Fruit fly (Drosophila melanogaster): Measurements from ENCODE around the gene CG15370.

Gene CG15370

dm6 chrX:9272830-9273507 lies 47.7 kb downstream of the CG15370 start, which contains the start of the genes Cfp1 and Aladin (continued):
- TF ChIP-seq trem (tag; optimal IDR thresholded peaks at IDR 0.05) (peak; percentile 13), wor (GFP tag; IDR thresholded peaks at IDR 0.05) (no peak), gce (GFP tag; IDR thresholded peaks at IDR 0.05) (no peak), sc (optimal IDR thresholded peaks at IDR 0.05) (no peak), sc (GFP tag; optimal IDR thresholded peaks at IDR 0.05) (no peak), aop (GFP tag; IDR thresholded peaks at IDR 0.05) (no peak), CG10959 (GFP tag; IDR thresholded peaks at IDR 0.05) (no peak), CG12236 (GFP tag; optimal IDR thresholded peaks at IDR 0.05) (no peak), CG7556 (GFP tag; optimal IDR thresholded peaks at IDR 0.05) (no peak), CG30020 (tag; optimal IDR thresholded peaks at IDR 0.05) (peak; percentile 27), MESR4 (GFP tag; optimal IDR thresholded peaks at IDR 0.05) (peak; percentile 55), CG16813 (GFP tag; IDR thresholded peaks at IDR 0.05; ENCODE audit: partially characterized antibody) (peak; percentile 59; the same call in 2 of the 3 replicates), CG4404 (GFP tag; IDR thresholded peaks at IDR 0.05) (no peak), CG10321 (GFP tag; IDR thresholded peaks at IDR 0.05) (no peak), Awh (GFP tag; IDR thresholded peaks at IDR 0.05) (no peak), CG7372 (GFP tag; IDR thresholded peaks at IDR 0.05) (no peak), p53 (GFP tag; optimal IDR thresholded peaks at IDR 0.05) (no peak), CG18011 (GFP tag; optimal IDR thresholded peaks at IDR 0.05) (no peak), slp2 (GFP tag; optimal IDR thresholded peaks at IDR 0.05) (no peak), Nf-YB (GFP tag; optimal IDR thresholded peaks at IDR 0.05) (no peak), CG6813 (GFP tag; optimal IDR thresholded peaks at IDR 0.05) (no peak), dan (GFP tag; IDR thresholded peaks at IDR 0.05) (no peak), HmgZ (tag; optimal IDR thresholded peaks at IDR 0.05) (no peak), ci (GFP tag; IDR thresholded peaks at IDR 0.05) (no peak), CG6254 (GFP tag; optimal IDR thresholded peaks at IDR 0.05) (no peak), Dref (GFP tag; IDR thresholded peaks at IDR 0.05) (peak; percentile 61), mam (GFP tag; optimal IDR thresholded peaks at IDR 0.05) (no peak), tup (GFP tag; optimal IDR thresholded peaks at IDR 0.05) (no peak), CG6791 (GFP tag; IDR thresholded peaks at IDR 0.05; ENCODE audit: partially characterized antibody) (peak; percentile 40; the same call in 1 of the 3 replicates), NC2β (GFP tag; optimal IDR thresholded peaks at IDR 0.05) (no peak), ems (GFP tag; optimal IDR thresholded peaks at IDR 0.05) (no peak), CG10267 (tag; optimal IDR thresholded peaks at IDR 0.05) (peak; percentile 13), nmo (GFP tag; optimal IDR thresholded peaks at IDR 0.05) (peak; percentile 23), CG11247 (GFP tag; IDR thresholded peaks at IDR 0.05) (no peak), crp (GFP tag; optimal IDR thresholded peaks at IDR 0.05) (no peak), Opbp (GFP tag; IDR thresholded peaks at IDR 0.05; ENCODE audit: partially characterized antibody) (peak; percentile 50; the same call in 2 of the 3 replicates), tio (GFP tag; optimal IDR thresholded peaks at IDR 0.05) (no peak), B-H2 (GFP tag; optimal IDR thresholded peaks at IDR 0.05) (no peak), ewg (GFP tag; optimal IDR thresholded peaks at IDR 0.05) (no peak), bowl (GFP tag; IDR thresholded peaks at IDR 0.05) (no peak), ara (GFP tag; IDR thresholded peaks at IDR 0.05) (no peak), CG18476 (GFP tag; optimal IDR thresholded peaks at IDR 0.05) (no peak), CG12391 (tag; optimal IDR thresholded peaks at IDR 0.05) (no peak), slbo (GFP tag; IDR thresholded peaks at IDR 0.05) (no peak), CG14710 (tag; optimal IDR thresholded peaks at IDR 0.05) (peak; percentile 34), CG8924 (tag; optimal IDR thresholded peaks at IDR 0.05) (no peak), HLH4C (GFP tag; IDR thresholded peaks at IDR 0.05; ENCODE audit: partially characterized antibody) (no peak; the same call in none of the 3 replicates), CG15269 (tag; optimal IDR thresholded peaks at IDR 0.05) (no peak), CG14050 (GFP tag; IDR thresholded peaks at IDR 0.05) (no peak), gsb (GFP tag; IDR thresholded peaks at IDR 0.05) (no peak)
